Worm (Caenorhabditis elegans) whole organism, mixed stage, embryonic: ENCODE results near the gene rap-3.

Experiments used
- drap-1 ChIP-seq: fragments of 200-800 bp; sonication (Bioruptor generic); optimal IDR thresholded peaks from 3 replicates; lab custom pipeline; 2018; ENCODE audit warnings: mild to moderate bottlenecking, missing genetic modification characterization, missing compliant biosample characterization
- elt-1 ChIP-seq: sonication (generic microtip); optimal IDR thresholded peaks from 2 replicates; lab custom pipeline; 2017; ENCODE audit warnings: missing genetic modification characterization, mild to moderate bottlenecking, missing compliant biosample characterization, antibody characterized with exemption, moderate library complexity, borderline replicate concordance; ENCODE audit not compliant: insufficient read depth
- lin-32 ChIP-seq: fragments of 200-800 bp; sonication (Bioruptor generic); optimal IDR thresholded peaks from 2 replicates; lab custom pipeline; 2018; ENCODE audit warnings: mild to moderate bottlenecking, missing genetic modification characterization, missing compliant biosample characterization
- lsy-2 ChIP-seq: fragments of 150-350 bp; optimal IDR thresholded peaks from 2 replicates; lab custom pipeline; 2014; ENCODE audit warnings: missing biosample characterization, missing genetic modification characterization
- nhr-237 ChIP-seq: fragments of 150-350 bp; optimal IDR thresholded peaks from 2 replicates; lab custom pipeline; 2014; ENCODE audit warnings: missing biosample characterization, missing genetic modification characterization
- nhr-28 ChIP-seq: fragments of 150-350 bp; optimal IDR thresholded peaks from 2 replicates; lab custom pipeline; 2014; ENCODE audit warnings: missing biosample characterization, missing genetic modification characterization
- pha-4 ChIP-seq: fragments of 150-350 bp; optimal IDR thresholded peaks from 2 replicates; lab custom pipeline; 2018; ENCODE audit warnings: missing biosample characterization, missing genetic modification reagents, missing genetic modification characterization
- snpc-4 ChIP-seq: fragments of 150-350 bp; optimal IDR thresholded peaks from 2 replicates; lab custom pipeline; 2014; ENCODE audit warnings: missing biosample characterization, missing genetic modification characterization
- unc-62 ChIP-seq: fragments of 150-350 bp; optimal IDR thresholded peaks from 2 replicates; lab custom pipeline; 2014; ENCODE audit warnings: missing biosample characterization, missing genetic modification reagents, missing genetic modification characterization
- ztf-11 ChIP-seq: fragments of 150-350 bp; optimal IDR thresholded peaks from 2 replicates; lab custom pipeline; 2014; ENCODE audit warnings: missing biosample characterization, missing genetic modification characterization

- TF ChIP-seq drap-1 (GFP tag; lab: Kevin White, UChicago) (no peak), lsy-2 (tag; lab: Kevin White, UChicago) (no peak), lin-32 (GFP tag; lab: Kevin White, UChicago) (no peak), unc-62 (GFP tag; lab: Kevin White, UChicago) (no peak), nhr-28 (tag; lab: Kevin White, UChicago) (no peak), snpc-4 (tag; lab: Kevin White, UChicago) (no peak), elt-1 (tag; lab: Kevin White, UChicago) (no peak), nhr-237 (tag; lab: Kevin White, UChicago) (no peak), pha-4 (no peak), ztf-11 (tag; lab: Kevin White, UChicago) (no peak)
Measured at ce11 chrIV:11146492-11146891, 30.6 kb upstream of the rap-3 start.
